Comparison of ENCODE assay signal across 1 fruit fly cellular context in genomic region chr3L:2386433-2386832, dm6.
TF ChIP-seq lines count a peak whose summit lies in the region.

No protein-coding gene starts in this region.

TF ChIP-seq in whole organism, prepupa, 60 proteins besides CTCF, POLR2A, EP300 and RAD21 (continued from another document):
- TF ChIP-seq eg (GFP tag; IDR thresholded peaks at IDR 0.05; lab: Robert Waterston, UW) = peak; percentile 61
- TF ChIP-seq Blimp-1 (GFP tag; optimal IDR thresholded peaks at IDR 0.05; lab: Kevin White, UChicago) = no peak
- TF ChIP-seq dac (GFP tag; optimal IDR thresholded peaks at IDR 0.05; lab: Kevin White, UChicago) = no peak
- no peak for TF ChIP-seq fkh (GFP tag; optimal IDR thresholded peaks at IDR 0.05; lab: Kevin White, UChicago)
- TF ChIP-seq CG8319 (GFP tag; optimal IDR thresholded peaks at IDR 0.05; lab: Kevin White, UChicago) = peak; percentile 14
- peak; percentile 74 for TF ChIP-seq dsx (GFP tag; optimal IDR thresholded peaks at IDR 0.05; lab: Kevin White, UChicago; ENCODE audit: poor library complexity, severe bottlenecking)
- TF ChIP-seq CG34406 (GFP tag; optimal IDR thresholded peaks at IDR 0.05; lab: Kevin White, UChicago) = peak; percentile 13
- TF ChIP-seq salr (GFP tag; optimal IDR thresholded peaks at IDR 0.05; lab: Kevin White, UChicago) = peak in 1 of 2 experiments; percentile 6
- no peak for TF ChIP-seq Hr38 (GFP tag; optimal IDR thresholded peaks at IDR 0.05; lab: Kevin White, UChicago)
- TF ChIP-seq acj6 (GFP tag; optimal IDR thresholded peaks at IDR 0.05; lab: Kevin White, UChicago) = peak; percentile 42
- no peak for TF ChIP-seq Sox102F (GFP tag; optimal IDR thresholded peaks at IDR 0.05; lab: Kevin White, UChicago)
- TF ChIP-seq Sox14 (GFP tag; optimal IDR thresholded peaks at IDR 0.05; lab: Kevin White, UChicago) = peak; percentile 61
- TF ChIP-seq CG11902 (GFP tag; optimal IDR thresholded peaks at IDR 0.05; lab: Kevin White, UChicago) = no peak
- TF ChIP-seq Gug (GFP tag; IDR thresholded peaks at IDR 0.05; lab: Robert Waterston, UW) = no peak
- peak; percentile 44 for TF ChIP-seq CG11762 (GFP tag; optimal IDR thresholded peaks at IDR 0.05; lab: Kevin White, UChicago; ENCODE audit: insufficient read depth)
- TF ChIP-seq Hr4 (GFP tag; optimal IDR thresholded peaks at IDR 0.05; lab: Kevin White, UChicago) = peak; percentile 68
- peak; percentile 71 for TF ChIP-seq Eip75B (GFP tag; optimal IDR thresholded peaks at IDR 0.05; lab: Kevin White, UChicago)
- TF ChIP-seq CG10669 (GFP tag; optimal IDR thresholded peaks at IDR 0.05; lab: Kevin White, UChicago) = peak; percentile 65
- TF ChIP-seq CG3919 (GFP tag; optimal IDR thresholded peaks at IDR 0.05; lab: Kevin White, UChicago) = peak; percentile 57
- TF ChIP-seq net (GFP tag; optimal IDR thresholded peaks at IDR 0.05; lab: Kevin White, UChicago) = peak; percentile 30
- TF ChIP-seq vri (GFP tag; optimal IDR thresholded peaks at IDR 0.05; lab: Kevin White, UChicago) = peak; percentile 44
- TF ChIP-seq svp (GFP tag; lab: Kevin White, UChicago) = no peak
- no peak for TF ChIP-seq CG31627 (GFP tag; optimal IDR thresholded peaks at IDR 0.05; lab: Kevin White, UChicago)
- peak; percentile 90 for TF ChIP-seq Eip78C (GFP tag; lab: Kevin White, UChicago)
- peak; percentile 64 for TF ChIP-seq CG1621 (tag; optimal IDR thresholded peaks at IDR 0.05; lab: Kevin White, UChicago)
- peak; percentile 25 for TF ChIP-seq CG4318 (GFP tag; optimal IDR thresholded peaks at IDR 0.05; lab: Kevin White, UChicago)
- peak; percentile 55 for TF ChIP-seq pdm3 (GFP tag; optimal IDR thresholded peaks at IDR 0.05; lab: Kevin White, UChicago)
- peak; percentile 66 for TF ChIP-seq CG6808 (GFP tag; optimal IDR thresholded peaks at IDR 0.05; lab: Kevin White, UChicago)
- TF ChIP-seq Lpt (GFP tag; optimal IDR thresholded peaks at IDR 0.05; lab: Kevin White, UChicago) = peak; percentile 37
- peak; percentile 32 for TF ChIP-seq CG16779 (tag; optimal IDR thresholded peaks at IDR 0.05; lab: Kevin White, UChicago)
- peak; percentile 9 for TF ChIP-seq CG7368 (GFP tag; optimal IDR thresholded peaks at IDR 0.05; lab: Kevin White, UChicago)
- TF ChIP-seq esn (GFP tag; optimal IDR thresholded peaks at IDR 0.05; lab: Kevin White, UChicago) = peak; percentile 42
